Fruit fly (Drosophila melanogaster) Kc167 (cell line): Measurements from ENCODE around the gene Cp18.

Source experiments
- Myc ChIP-seq: fragments of >200 bp; optimal IDR thresholded peaks from 2 replicates; lab custom pipeline; 2017; ENCODE audit warnings: missing external identifiers
- Sin3A ChIP-seq: fragments of >200 bp; optimal IDR thresholded peaks from 2 replicates; lab custom pipeline; 2018; ENCODE audit warnings: missing external identifiers
- h ChIP-seq: fragments of >200 bp; optimal IDR thresholded peaks from 3 replicates; lab custom pipeline; 2018; ENCODE audit warnings: missing external identifiers
- psq ChIP-seq: fragments of >200 bp; optimal IDR thresholded peaks from 2 replicates; lab custom pipeline; 2017; ENCODE audit warnings: missing external identifiers
- ttk ChIP-seq: sonication (Bioruptor generic); optimal IDR thresholded peaks from 2 replicates; lab custom pipeline; 2017; ENCODE audit warnings: missing external identifiers

DNA sequence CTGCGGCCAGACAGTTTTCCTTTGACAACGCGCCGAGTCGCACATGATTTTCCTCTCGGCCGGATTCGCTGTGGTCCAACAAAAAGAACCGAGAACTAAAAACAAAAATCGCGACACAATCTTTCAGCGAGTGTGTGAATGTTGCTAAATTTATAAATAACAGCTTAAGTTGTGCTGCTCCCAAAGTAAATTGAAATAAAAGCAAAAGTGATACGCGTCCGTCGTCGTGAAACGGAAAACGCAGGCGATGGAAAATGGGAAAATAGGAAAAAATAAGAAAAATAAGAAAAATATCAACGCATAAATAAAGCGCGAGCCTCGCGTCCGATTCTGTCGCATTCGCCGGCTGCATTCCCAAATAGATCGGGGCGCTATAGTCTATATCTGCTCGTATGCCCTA lies 27.0 kb downstream of the Cp18 start, which contains the start of gene Fhos:
- no peak for TF ChIP-seq ttk (lab: Kevin White, UChicago)
- no peak for TF ChIP-seq h
- no peak for TF ChIP-seq Myc (lab: Kevin White, UChicago)
- no peak for TF ChIP-seq psq
- no peak for TF ChIP-seq Sin3A (lab: Kevin White, UChicago)
